Comparison of ENCODE assay signal across 3 worm cellular contexts in the genomic region with DNA sequence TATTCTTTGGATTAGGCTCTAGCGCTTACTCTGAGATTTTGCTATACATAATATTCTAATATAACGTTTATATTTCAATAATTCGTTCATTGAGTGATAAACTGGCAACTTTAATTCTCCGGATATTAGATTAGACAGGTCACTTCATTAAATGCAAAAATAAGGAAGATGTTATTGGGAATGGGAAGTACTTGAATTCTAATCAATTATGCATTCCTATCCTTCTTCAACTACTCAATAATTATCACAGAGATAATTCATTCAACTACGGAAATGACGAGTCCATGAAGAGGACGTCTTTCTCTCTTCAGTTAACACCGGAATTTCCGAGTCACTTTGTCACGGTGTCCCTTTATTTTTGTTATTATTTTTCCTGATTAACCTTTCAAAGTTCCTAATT.
TF ChIP-seq lines count a peak whose summit lies in the region.

No protein-coding gene starts in this region.

TF ChIP-seq in whole organism, L1 larva, 84 proteins besides CTCF, POLR2A, EP300 and RAD21:
- TF ChIP-seq dpl-1 (GFP tag; optimal IDR thresholded peaks at IDR 0.05; lab: Kevin White, UChicago) = no peak
- no peak for TF ChIP-seq ceh-63 (GFP tag; optimal IDR thresholded peaks at IDR 0.05; lab: Kevin White, UChicago)
- no peak for TF ChIP-seq C04F5.9 (tag; optimal IDR thresholded peaks at IDR 0.05; lab: Kevin White, UChicago)
- peak; percentile 21 for TF ChIP-seq lin-14 (GFP tag; optimal IDR thresholded peaks at IDR 0.05; lab: Kevin White, UChicago)
- no peak for TF ChIP-seq lin-35 (GFP tag; optimal IDR thresholded peaks at IDR 0.05; lab: Kevin White, UChicago)
- no peak for TF ChIP-seq fkh-4 (tag; optimal IDR thresholded peaks at IDR 0.05; lab: Kevin White, UChicago; ENCODE audit: borderline replicate concordance)
- TF ChIP-seq irx-1 (tag; optimal IDR thresholded peaks at IDR 0.05; lab: Kevin White, UChicago) = no peak
- no peak for TF ChIP-seq mef-2 (tag; optimal IDR thresholded peaks at IDR 0.05; lab: Kevin White, UChicago)
- TF ChIP-seq zag-1 (tag; optimal IDR thresholded peaks at IDR 0.05; lab: Kevin White, UChicago) = no peak
- peak; percentile 69 for TF ChIP-seq egl-13 (tag; optimal IDR thresholded peaks at IDR 0.05; lab: Kevin White, UChicago)
- no peak for TF ChIP-seq aly-2 (tag; optimal IDR thresholded peaks at IDR 0.05; lab: Kevin White, UChicago)
- peak; percentile 27 for TF ChIP-seq nhr-47 (tag; optimal IDR thresholded peaks at IDR 0.05; lab: Kevin White, UChicago)
- TF ChIP-seq nhr-85 (tag; lab: Kevin White, UChicago) = no peak
- no peak for TF ChIP-seq ztf-11 (tag; optimal IDR thresholded peaks at IDR 0.05; lab: Kevin White, UChicago)
- TF ChIP-seq tlp-1 (tag; optimal IDR thresholded peaks at IDR 0.05; lab: Kevin White, UChicago) = no peak
- no peak for TF ChIP-seq elt-3 (tag; optimal IDR thresholded peaks at IDR 0.05; lab: Kevin White, UChicago)
- no peak for TF ChIP-seq nhr-71 (tag; optimal IDR thresholded peaks at IDR 0.05; lab: Kevin White, UChicago)
- TF ChIP-seq pax-3 (tag; optimal IDR thresholded peaks at IDR 0.05; lab: Kevin White, UChicago) = no peak
- peak; percentile 29 for TF ChIP-seq unc-86 (tag; optimal IDR thresholded peaks at IDR 0.05; lab: Kevin White, UChicago)
- TF ChIP-seq efl-1 (optimal IDR thresholded peaks at IDR 0.05; lab: Kevin White, UChicago) = no peak
- TF ChIP-seq efl-1 (GFP tag; optimal IDR thresholded peaks at IDR 0.05 in 1 of 2; lab: Kevin White, UChicago) = peak in 1 of 2 experiments; percentile 28
- no peak for TF ChIP-seq F16B12.6 (tag; optimal IDR thresholded peaks at IDR 0.05; lab: Kevin White, UChicago)
- TF ChIP-seq ceh-8 (GFP tag; optimal IDR thresholded peaks at IDR 0.05; lab: Kevin White, UChicago) = no peak
- no peak for TF ChIP-seq nhr-90 (tag; optimal IDR thresholded peaks at IDR 0.05; lab: Kevin White, UChicago; ENCODE audit: poor library complexity)
- no peak for TF ChIP-seq fkh-8 (tag; optimal IDR thresholded peaks at IDR 0.05; lab: Kevin White, UChicago)
- TF ChIP-seq nhr-11 (tag; optimal IDR thresholded peaks at IDR 0.05; lab: Kevin White, UChicago) = no peak
- no peak for TF ChIP-seq tbx-2 (tag; optimal IDR thresholded peaks at IDR 0.05; lab: Kevin White, UChicago)

TF ChIP-seq in whole organism, L2 larva, 48 proteins besides CTCF, POLR2A, EP300 and RAD21:
- TF ChIP-seq sma-9 (GFP tag; optimal IDR thresholded peaks at IDR 0.05; lab: Kevin White, UChicago) (peak; percentile 3), sma-9 (tag; optimal IDR thresholded peaks at IDR 0.05; lab: Kevin White, UChicago) (no peak), egl-27 (tag; optimal IDR thresholded peaks at IDR 0.05; lab: Kevin White, UChicago) (no peak)
TF ChIP-seq in whole organism, L2 larva: peak in this region for 1.

TF ChIP-seq in whole organism, mixed stage, embryonic, 35 proteins besides CTCF, POLR2A, EP300 and RAD21:
- peak; percentile 50 for TF ChIP-seq ces-1 (GFP tag; optimal IDR thresholded peaks at IDR 0.05; lab: Kevin White, UChicago)
- TF ChIP-seq drap-1 (GFP tag; optimal IDR thresholded peaks at IDR 0.05; lab: Kevin White, UChicago) = no peak
- TF ChIP-seq unc-62 (GFP tag; optimal IDR thresholded peaks at IDR 0.05; lab: Kevin White, UChicago) = no peak
- TF ChIP-seq tbx-8 (GFP tag; optimal IDR thresholded peaks at IDR 0.05; lab: Kevin White, UChicago) = no peak
- TF ChIP-seq blmp-1 (tag; optimal IDR thresholded peaks at IDR 0.05; lab: Kevin White, UChicago) = no peak
- TF ChIP-seq sptf-1 (tag; optimal IDR thresholded peaks at IDR 0.05; lab: Kevin White, UChicago) = no peak
TF ChIP-seq in whole organism, mixed stage, embryonic: peak in this region for 1.
